Fruit fly (Drosophila melanogaster) S2 (cell line): ENCODE measurements around the gene CG7542.

Experiments
- CG8478 ChIP-seq: fragments of >200 bp; optimal IDR thresholded peaks from 2 replicates; lab custom pipeline; 2018
- CTCF ChIP-seq, 2 experiments: fragments of >200 bp; optimal IDR thresholded peaks; 2 replicates each; lab custom pipeline; 2018

DNA sequence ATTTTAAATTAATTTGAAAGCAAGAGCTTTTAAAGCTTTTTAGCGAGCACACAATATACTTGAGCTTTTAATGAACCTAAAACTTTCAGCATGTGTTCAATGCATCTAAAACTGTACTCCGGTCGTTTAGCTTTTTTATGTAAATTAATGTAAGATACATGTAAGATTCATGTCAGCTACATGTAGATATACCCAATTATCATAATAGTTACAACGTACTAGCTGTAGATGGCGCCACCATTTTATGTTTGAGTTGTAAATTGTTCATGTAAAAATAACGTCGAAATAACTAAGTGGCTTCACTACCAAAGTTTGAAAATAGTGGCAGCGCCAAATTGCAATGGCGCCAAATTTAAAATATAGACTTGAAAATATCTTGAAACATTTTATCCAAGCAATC, 47.3 kb downstream of the CG7542 start:
- TF ChIP-seq CTCF (optimal IDR thresholded peaks at IDR 0.05; lab: Kevin White, UChicago) (peak; percentile 93), CG8478 (no peak)
